Fruit fly (Drosophila melanogaster): ENCODE measurements around the gene CG14641.
A peak's percentile ranks its signal among the peaks of the same experiment; 100 is the strongest.

Gene CG14641

DNA sequence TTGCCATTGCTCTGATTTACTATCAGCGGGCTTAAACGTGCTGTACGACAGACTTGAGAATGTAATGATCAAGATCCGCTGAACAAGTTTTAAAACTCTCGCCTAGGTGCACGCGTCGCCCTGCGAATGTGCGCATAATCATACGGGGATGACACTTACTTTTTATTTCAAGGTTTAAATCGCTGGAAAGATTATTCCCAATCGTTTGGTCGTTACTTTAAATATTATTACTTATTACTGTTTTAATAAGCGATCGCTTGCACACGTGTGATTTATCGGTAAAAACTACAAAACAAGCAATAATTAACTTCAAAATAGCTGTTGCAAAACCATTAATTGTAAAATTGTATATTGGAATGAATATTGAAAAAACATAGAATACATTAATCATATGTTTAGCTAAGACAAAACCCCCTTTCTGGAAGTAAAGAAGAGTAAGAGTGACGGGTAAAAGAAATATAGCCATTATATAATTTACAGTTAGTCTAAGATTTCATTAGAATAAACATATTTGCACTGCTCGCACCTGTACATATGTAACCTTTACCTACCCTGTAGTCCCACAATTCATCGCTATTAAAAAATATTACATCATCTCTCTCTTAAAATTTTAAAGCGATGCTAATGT lies 2.9 kb downstream of the CG14641 start, which contains the start of gene DhpD (continued):
- TF ChIP-seq CG11093 (GFP tag; IDR thresholded peaks at IDR 0.05) (peak; percentile 46; the same call in 1 of the 3 replicates), HHEX (GFP tag; optimal IDR thresholded peaks at IDR 0.05) (peak; percentile 62), CG9876 (GFP tag; optimal IDR thresholded peaks at IDR 0.05) (peak; percentile 11), wdn (GFP tag; IDR thresholded peaks at IDR 0.05) (peak; percentile 60; the same call in 1 of the 2 replicates), CG9797 (GFP tag; optimal IDR thresholded peaks at IDR 0.05) (no peak), ind (GFP tag; optimal IDR thresholded peaks at IDR 0.05) (peak; percentile 67), CG32772 (GFP tag; IDR thresholded peaks at IDR 0.05) (peak; percentile 39), Lim3 (GFP tag; IDR thresholded peaks at IDR 0.05) (no peak), BEAF-32 (GFP tag; optimal IDR thresholded peaks at IDR 0.05) (peak; percentile 26), phol (tag; optimal IDR thresholded peaks at IDR 0.05) (peak; percentile 81), Dad (GFP tag; optimal IDR thresholded peaks at IDR 0.05) (no peak), CG11504 (tag; optimal IDR thresholded peaks at IDR 0.05) (no peak), CG8388 (GFP tag; optimal IDR thresholded peaks at IDR 0.05) (peak; percentile 43), Pdp1 (GFP tag; optimal IDR thresholded peaks at IDR 0.05) (peak; percentile 39 to 93), MTF-1 (GFP tag; optimal IDR thresholded peaks at IDR 0.05; ENCODE audit: borderline replicate concordance) (no peak), C15 (GFP tag; IDR thresholded peaks at IDR 0.05) (0 out of 3 replicates have a peak, but pooled peaks have one; percentile 21), gsb-n (tag; optimal IDR thresholded peaks at IDR 0.05) (no peak), Ets65A (GFP tag) (peak; percentile 78), gro (GFP tag; optimal IDR thresholded peaks at IDR 0.05) (peak; percentile 29), Camta (GFP tag; optimal IDR thresholded peaks at IDR 0.05) (peak; percentile 0), ems (GFP tag; optimal IDR thresholded peaks at IDR 0.05) (peak; percentile 29), cas (GFP tag; IDR thresholded peaks at IDR 0.05) (peak; percentile 71), CG8281 (tag; optimal IDR thresholded peaks at IDR 0.05) (peak; percentile 2), Abd-B (GFP tag; optimal IDR thresholded peaks at IDR 0.05) (no peak), NC2β (GFP tag; optimal IDR thresholded peaks at IDR 0.05) (no peak), shn (GFP tag; optimal IDR thresholded peaks at IDR 0.05) (no peak), nau (GFP tag; optimal IDR thresholded peaks at IDR 0.05) (no peak), fd3F (GFP tag; optimal IDR thresholded peaks at IDR 0.05) (peak; percentile 55), H15 (GFP tag; IDR thresholded peaks at IDR 0.05) (peak; percentile 66; the same call in 1 of the 3 replicates), ssp (GFP tag; IDR thresholded peaks at IDR 0.05) (peak; percentile 48), CG42726 (GFP tag; IDR thresholded peaks at IDR 0.05; ENCODE audit: partially characterized antibody) (peak; percentile 88; the same call in 1 of the 2 replicates), CG4707 (GFP tag; optimal IDR thresholded peaks at IDR 0.05) (no peak), Hey (tag; optimal IDR thresholded peaks at IDR 0.05) (no peak), dimm (GFP tag; IDR thresholded peaks at IDR 0.05) (0 out of 2 replicates have a peak, but pooled peaks have one; percentile 16), ash1 (GFP tag; optimal IDR thresholded peaks at IDR 0.05) (no peak), E2f2 (GFP tag; IDR thresholded peaks at IDR 0.05) (peak; percentile 72), NK7.1 (GFP tag; optimal IDR thresholded peaks at IDR 0.05) (no peak), CG9727 (GFP tag; optimal IDR thresholded peaks at IDR 0.05) (peak; percentile 49), wek (GFP tag; optimal IDR thresholded peaks at IDR 0.05) (no peak), CG2129 (GFP tag; IDR thresholded peaks at IDR 0.05; ENCODE audit: partially characterized antibody) (no peak), CG6854 (GFP tag; optimal IDR thresholded peaks at IDR 0.05) (peak; percentile 24), pfk (GFP tag; optimal IDR thresholded peaks at IDR 0.05) (peak; percentile 42), CG12769 (tag; optimal IDR thresholded peaks at IDR 0.05) (peak; percentile 77), CG13123 (GFP tag; optimal IDR thresholded peaks at IDR 0.05) (peak; percentile 17), zfh2 (GFP tag; optimal IDR thresholded peaks at IDR 0.05) (peak; percentile 74), CG1602 (GFP tag; optimal IDR thresholded peaks at IDR 0.05) (peak; percentile 53), CG18599 (GFP tag; optimal IDR thresholded peaks at IDR 0.05) (peak; percentile 75), B-H2 (GFP tag; optimal IDR thresholded peaks at IDR 0.05) (peak; percentile 81), ham (GFP tag; IDR thresholded peaks at IDR 0.05) (no peak)

Measured in whole organism, embryonic.